Fruit fly (Drosophila melanogaster): ENCODE measurements around the gene CG7778.
A peak's percentile ranks its signal among the peaks of the same experiment; 100 is the strongest.

CG7778 gene

dm6 chr2L:8364006-8364956 lies 17.9 kb downstream of the CG7778 start, which contains the start of the genes RpS13 and CSN8 (continued):
- no peak for TF ChIP-seq CG13624 (GFP tag; optimal IDR thresholded peaks at IDR 0.05)
- TF ChIP-seq CG6683 (GFP tag; optimal IDR thresholded peaks at IDR 0.05) = no peak
- no peak for TF ChIP-seq D19B (GFP tag; optimal IDR thresholded peaks at IDR 0.05)
- no peak for TF ChIP-seq da (GFP tag; optimal IDR thresholded peaks at IDR 0.05)
- no peak for TF ChIP-seq odd (GFP tag; optimal IDR thresholded peaks at IDR 0.05)
- no peak for TF ChIP-seq CG31224 (GFP tag; IDR thresholded peaks at IDR 0.05)
- TF ChIP-seq CHES-1-like (GFP tag; optimal IDR thresholded peaks at IDR 0.05) = peak; percentile 8
- TF ChIP-seq eve (GFP tag; optimal IDR thresholded peaks at IDR 0.05) = peak in 1 of 2 experiments; percentile 69
- TF ChIP-seq CG10654 (GFP tag; optimal IDR thresholded peaks at IDR 0.05) = no peak
- no peak for TF ChIP-seq CG1024 (GFP tag; IDR thresholded peaks at IDR 0.05)
- no peak for TF ChIP-seq her (GFP tag; optimal IDR thresholded peaks at IDR 0.05)
- peak; percentile 55 for TF ChIP-seq sug (tag; optimal IDR thresholded peaks at IDR 0.05)
- no peak for TF ChIP-seq CG8765 (GFP tag; IDR thresholded peaks at IDR 0.05)
- TF ChIP-seq CG7556 (GFP tag; optimal IDR thresholded peaks at IDR 0.05) = no peak
- TF ChIP-seq CG8359 (GFP tag; optimal IDR thresholded peaks at IDR 0.05; ENCODE audit: borderline replicate concordance) = peak; percentile 27
- TF ChIP-seq sd (tag; optimal IDR thresholded peaks at IDR 0.05) = peak; percentile 27
- TF ChIP-seq nerfin-1 (tag; optimal IDR thresholded peaks at IDR 0.05) = peak; percentile 39
- TF ChIP-seq CG12219 (GFP tag; optimal IDR thresholded peaks at IDR 0.05) = no peak
- no peak for TF ChIP-seq E2f1 (GFP tag; IDR thresholded peaks at IDR 0.05)
- TF ChIP-seq Ptx1 (GFP tag; IDR thresholded peaks at IDR 0.05) = no peak
- no peak for TF ChIP-seq Adf1 (GFP tag; IDR thresholded peaks at IDR 0.05)
- TF ChIP-seq jigr1 (GFP tag; IDR thresholded peaks at IDR 0.05) = no peak
- TF ChIP-seq gce (GFP tag; IDR thresholded peaks at IDR 0.05) = no peak
- no peak for TF ChIP-seq jumu (GFP tag; optimal IDR thresholded peaks at IDR 0.05)
- TF ChIP-seq fru (optimal IDR thresholded peaks at IDR 0.05) = no peak
- TF ChIP-seq bigmax (GFP tag; optimal IDR thresholded peaks at IDR 0.05) = peak; percentile 95
- no peak for TF ChIP-seq CG4328 (GFP tag; optimal IDR thresholded peaks at IDR 0.05)
- peak; percentile 56 for TF ChIP-seq CG4617 (GFP tag; optimal IDR thresholded peaks at IDR 0.05; ENCODE audit: borderline replicate concordance)
- no peak for TF ChIP-seq ewg (GFP tag; optimal IDR thresholded peaks at IDR 0.05)
- TF ChIP-seq Dfd (GFP tag; optimal IDR thresholded peaks at IDR 0.05) = no peak
- TF ChIP-seq CG16813 (GFP tag; IDR thresholded peaks at IDR 0.05; ENCODE audit: partially characterized antibody) = peak; percentile 95
- TF ChIP-seq lbe (GFP tag; optimal IDR thresholded peaks at IDR 0.05) = no peak
- no peak for TF ChIP-seq CG32772 (GFP tag; IDR thresholded peaks at IDR 0.05)
- no peak for TF ChIP-seq Gsc (GFP tag; IDR thresholded peaks at IDR 0.05)
- TF ChIP-seq Dp (GFP tag; optimal IDR thresholded peaks at IDR 0.05) = peak; percentile 34
- TF ChIP-seq CG4707 (GFP tag; optimal IDR thresholded peaks at IDR 0.05) = no peak
- no peak for TF ChIP-seq pnt (GFP tag; optimal IDR thresholded peaks at IDR 0.05)
- no peak for TF ChIP-seq fu2 (GFP tag; optimal IDR thresholded peaks at IDR 0.05)
- peak; percentile 16 for TF ChIP-seq CG17912 (GFP tag; optimal IDR thresholded peaks at IDR 0.05)
- peak; percentile 95 for TF ChIP-seq unc-4 (GFP tag; IDR thresholded peaks at IDR 0.05; ENCODE audit: partially characterized antibody)
- no peak for TF ChIP-seq Atf3 (GFP tag; optimal IDR thresholded peaks at IDR 0.05)
- no peak for TF ChIP-seq CG6689 (GFP tag; IDR thresholded peaks at IDR 0.05)
- no peak for TF ChIP-seq wor (GFP tag; IDR thresholded peaks at IDR 0.05)
- TF ChIP-seq CG10979 (tag; optimal IDR thresholded peaks at IDR 0.05) = peak; percentile 20
- TF ChIP-seq CG30020 (tag; optimal IDR thresholded peaks at IDR 0.05) = peak; percentile 64
- TF ChIP-seq Nf-YB (GFP tag; optimal IDR thresholded peaks at IDR 0.05) = no peak
- no peak for TF ChIP-seq CG14441 (GFP tag; IDR thresholded peaks at IDR 0.05)
- TF ChIP-seq CG11560 (tag; IDR thresholded peaks at IDR 0.05) = no peak
- no peak for TF ChIP-seq wdn (GFP tag; IDR thresholded peaks at IDR 0.05)
- TF ChIP-seq NC2β (GFP tag; optimal IDR thresholded peaks at IDR 0.05) = peak; percentile 43

Measured in whole organism, embryonic.